Worm (Caenorhabditis elegans) whole organism, young adult: Measurements from ENCODE around the gene E04F6.4.

Source experiments
- B0019.2 ChIP-seq: fragments of 200-800 bp; sonication (Bioruptor generic); conservative IDR thresholded peaks from 2 replicates; pipeline ENCODE4 v1.3.6; 2022; ENCODE audit warnings: missing genetic modification reagents, missing genetic modification characterization, missing compliant biosample characterization
- B0035.1 ChIP-seq: sonication (generic microtip); optimal IDR thresholded peaks from 2 replicates; lab custom pipeline; 2016; ENCODE audit warnings: missing genetic modification characterization, mild to moderate bottlenecking, missing compliant biosample characterization, missing genotype, missing genetic modification reagents
- C06A6.2 ChIP-seq: fragments of 200-800 bp; sonication (Bioruptor generic); conservative IDR thresholded peaks from 2 replicates; pipeline ENCODE4 v1.3.6; 2022; ENCODE audit warnings: missing genetic modification characterization, missing compliant biosample characterization
- C17E4.6 ChIP-seq: fragments of 200-800 bp; sonication (Bioruptor generic); IDR thresholded peaks from 2 replicates; pipeline ENCODE4 v1.3.6; 2022; ENCODE audit warnings: missing genetic modification reagents, missing genetic modification characterization, missing compliant biosample characterization
- F22D6.2 ChIP-seq: sonication (generic microtip); optimal IDR thresholded peaks from 2 replicates; lab custom pipeline; 2016; ENCODE audit warnings: mild to moderate bottlenecking, missing genetic modification characterization, missing compliant biosample characterization
- F49E8.2 ChIP-seq: sonication (generic microtip); optimal IDR thresholded peaks from 3 replicates; lab custom pipeline; 2017; ENCODE audit warnings: missing genetic modification characterization, mild to moderate bottlenecking, missing compliant biosample characterization, antibody characterized with exemption, moderate library complexity; ENCODE audit not compliant: insufficient read depth
- F52B5.7 ChIP-seq: sonication (generic microtip); optimal IDR thresholded peaks from 2 replicates; lab custom pipeline; 2016; ENCODE audit warnings: mild to moderate bottlenecking, missing genetic modification characterization, missing compliant biosample characterization
- F57C9.4 ChIP-seq: sonication (generic microtip); optimal IDR thresholded peaks from 2 replicates; lab custom pipeline; 2017; ENCODE audit warnings: mild to moderate bottlenecking, missing genetic modification characterization, missing compliant biosample characterization
- T26A5.8 ChIP-seq: sonication (generic microtip); optimal IDR thresholded peaks from 2 replicates; lab custom pipeline; 2016; ENCODE audit warnings: missing genetic modification characterization, missing compliant biosample characterization
- aptf-3 ChIP-seq: fragments of 200-800 bp; sonication (Bioruptor generic); IDR thresholded peaks from 2 replicates; pipeline ENCODE4 v1.3.6; 2022; ENCODE audit warnings: missing genetic modification characterization, missing compliant biosample characterization
- athp-1 ChIP-seq: sonication (generic microtip); optimal IDR thresholded peaks from 2 replicates; lab custom pipeline; 2017; ENCODE audit warnings: mild to moderate bottlenecking, missing genetic modification characterization, missing compliant biosample characterization
- bed-2 ChIP-seq: fragments of 200-800 bp; sonication (Bioruptor generic); IDR thresholded peaks from 2 replicates; pipeline ENCODE4 v1.3.6; 2022; ENCODE audit warnings: missing genetic modification reagents, missing genetic modification characterization, missing compliant biosample characterization
- cebp-2 ChIP-seq: fragments of 200-800 bp; sonication (Bioruptor generic); IDR thresholded peaks from 2 replicates; pipeline ENCODE4 v1.3.6; 2022; ENCODE audit warnings: missing genetic modification characterization, missing compliant biosample characterization
- ceh-100 ChIP-seq: fragments of 200-800 bp; sonication (Bioruptor generic); IDR thresholded peaks from 2 replicates; pipeline ENCODE4 v1.3.6; 2022; ENCODE audit warnings: missing genetic modification reagents, missing genetic modification characterization, missing compliant biosample characterization
- die-1 ChIP-seq: sonication (generic microtip); optimal IDR thresholded peaks from 2 replicates; lab custom pipeline; 2016; ENCODE audit warnings: missing genotype, mild to moderate bottlenecking, missing genetic modification characterization, missing compliant biosample characterization
- dpl-1 ChIP-seq: fragments of 150-350 bp; optimal IDR thresholded peaks from 2 replicates; lab custom pipeline; 2014; ENCODE audit warnings: missing biosample characterization, missing genetic modification reagents, missing genetic modification characterization
- egrh-3 ChIP-seq: fragments of 200-800 bp; sonication (Bioruptor generic); IDR thresholded peaks from 2 replicates; pipeline ENCODE4 v1.3.6; 2022; ENCODE audit warnings: missing genetic modification reagents, missing genetic modification characterization, missing compliant biosample characterization
- ets-4 ChIP-seq: fragments of 200-800 bp; sonication (Bioruptor generic); optimal IDR thresholded peaks from 2 replicates; lab custom pipeline; 2018; ENCODE audit warnings: mild to moderate bottlenecking, missing genetic modification characterization, missing compliant biosample characterization
- gei-17 ChIP-seq: fragments of 200-800 bp; sonication (Bioruptor generic); optimal IDR thresholded peaks from 2 replicates; lab custom pipeline; 2018; ENCODE audit warnings: mild to moderate bottlenecking, missing genetic modification characterization, missing compliant biosample characterization
- him-1 ChIP-seq: sonication (generic microtip); optimal IDR thresholded peaks from 2 replicates; lab custom pipeline; 2016; ENCODE audit warnings: missing genotype, missing genetic modification reagents, missing genetic modification characterization, missing compliant biosample characterization
- hlh-26 ChIP-seq: fragments of 200-800 bp; sonication (Bioruptor generic); conservative IDR thresholded peaks from 2 replicates; pipeline ENCODE4 v1.3.6; 2022; ENCODE audit warnings: missing genetic modification reagents, missing genetic modification characterization, missing compliant biosample characterization
- let-526 ChIP-seq: fragments of 200-800 bp; sonication (Bioruptor generic); IDR thresholded peaks from 2 replicates; pipeline ENCODE4 v1.3.6; 2022; ENCODE audit warnings: missing genetic modification reagents, missing genetic modification characterization, missing compliant biosample characterization
- lin-26 ChIP-seq: fragments of 200-800 bp; sonication (Bioruptor generic); IDR thresholded peaks from 2 replicates; pipeline ENCODE4 v1.3.6; 2022; ENCODE audit warnings: missing genetic modification reagents, missing genetic modification characterization, missing compliant biosample characterization
- lin-35 ChIP-seq, 3 experiments: fragments of 150-350 bp in 2 of 3; sonication (generic microtip) in 1 of 3; optimal IDR thresholded peaks; 2 replicates each; lab custom pipeline; 2014 to 2018; ENCODE audit warnings: missing biosample characterization in 3 of 3, missing genetic modification characterization in 3 of 3, missing genetic modification reagents in 3 of 3
- lin-54 ChIP-seq: fragments of 200-800 bp; sonication (Bioruptor generic); optimal IDR thresholded peaks from 2 replicates; lab custom pipeline; 2018; ENCODE audit warnings: mild to moderate bottlenecking, missing genetic modification characterization, missing compliant biosample characterization
- lsl-1 ChIP-seq: fragments of 200-800 bp; sonication (Bioruptor generic); optimal IDR thresholded peaks from 2 replicates; lab custom pipeline; 2018; ENCODE audit warnings: mild to moderate bottlenecking, missing genetic modification characterization, moderate library complexity, missing compliant biosample characterization
- madf-6 ChIP-seq: fragments of 200-800 bp; sonication (Bioruptor generic); IDR thresholded peaks from 2 replicates; pipeline ENCODE4 v1.3.6; 2022; ENCODE audit warnings: missing genetic modification reagents, missing genetic modification characterization, missing compliant biosample characterization
- mes-4 ChIP-seq: sonication (generic microtip); optimal IDR thresholded peaks from 2 replicates; lab custom pipeline; 2016; ENCODE audit warnings: missing genotype, missing genetic modification characterization, missing compliant biosample characterization
- nhr-179 ChIP-seq: sonication (generic microtip); optimal IDR thresholded peaks from 2 replicates; lab custom pipeline; 2016; ENCODE audit warnings: mild to moderate bottlenecking, missing genetic modification characterization, missing compliant biosample characterization
- nhr-27 ChIP-seq: fragments of 200-800 bp; sonication (Bioruptor generic); optimal IDR thresholded peaks from 2 replicates; lab custom pipeline; 2018; ENCODE audit warnings: mild to moderate bottlenecking, missing genetic modification characterization, moderate library complexity, missing compliant biosample characterization
- nhr-80 ChIP-seq: sonication (generic microtip); optimal IDR thresholded peaks from 2 replicates; lab custom pipeline; 2016; ENCODE audit warnings: missing genetic modification characterization, missing compliant biosample characterization
- pbrm-1 ChIP-seq: fragments of 200-800 bp; sonication (Bioruptor generic); IDR thresholded peaks from 2 replicates; pipeline ENCODE4 v1.3.6; 2022; ENCODE audit warnings: missing genetic modification reagents, missing genetic modification characterization, missing compliant biosample characterization
- rec-8 ChIP-seq, 2 experiments: sonication (generic microtip); optimal IDR thresholded peaks; 2 replicates each; lab custom pipeline; 2016; ENCODE audit warnings: mild to moderate bottlenecking in 2 of 2, missing genetic modification characterization in 2 of 2, missing genetic modification reagents in 2 of 2, missing genotype in 2 of 2, missing biosample characterization in 1 of 2, missing compliant biosample characterization in 1 of 2, moderate library complexity in 1 of 2
- repo-1 ChIP-seq: sonication (generic microtip); optimal IDR thresholded peaks from 2 replicates; lab custom pipeline; 2017; ENCODE audit warnings: mild to moderate bottlenecking, missing genetic modification characterization, missing compliant biosample characterization
- sdz-38 ChIP-seq: sonication (generic microtip); optimal IDR thresholded peaks from 2 replicates; lab custom pipeline; 2016; ENCODE audit warnings: missing genotype, missing genetic modification characterization, missing compliant biosample characterization
- sea-2 ChIP-seq: fragments of 200-800 bp; sonication (Bioruptor generic); IDR thresholded peaks from 2 replicates; pipeline ENCODE4 v1.3.6; 2022; ENCODE audit warnings: missing genetic modification characterization, missing compliant biosample characterization
- snpc-1.1 ChIP-seq: sonication (generic microtip); optimal IDR thresholded peaks from 2 replicates; lab custom pipeline; 2017; ENCODE audit warnings: missing genetic modification characterization, mild to moderate bottlenecking, missing compliant biosample characterization, antibody characterized with exemption, moderate library complexity, missing genotype, missing genetic modification reagents; ENCODE audit not compliant: insufficient read depth
- snpc-3.4 ChIP-seq: sonication (generic microtip); optimal IDR thresholded peaks from 2 replicates; lab custom pipeline; 2017; ENCODE audit warnings: missing genetic modification characterization, mild to moderate bottlenecking, missing compliant biosample characterization, antibody characterized with exemption, moderate library complexity, missing genotype, missing genetic modification reagents
- snpc-4 ChIP-seq, 5 experiments: fragments of 150-350 bp in 1 of 5; sonication (generic microtip) in 4 of 5; optimal IDR thresholded peaks; 2 replicates each; lab custom pipeline; 2014 to 2018; ENCODE audit warnings: missing genetic modification characterization in 5 of 5, missing biosample characterization in 3 of 5, antibody characterized with exemption in 2 of 5, mild to moderate bottlenecking in 2 of 5, missing compliant biosample characterization in 2 of 5, missing genotype in 2 of 5, moderate library complexity in 2 of 5, missing genetic modification reagents in 1 of 5
- sptf-2 ChIP-seq: fragments of 200-800 bp; sonication (Bioruptor generic); optimal IDR thresholded peaks from 2 replicates; lab custom pipeline; 2018; ENCODE audit warnings: mild to moderate bottlenecking, missing genetic modification characterization, missing compliant biosample characterization
- tbx-9 ChIP-seq: sonication (generic microtip); optimal IDR thresholded peaks from 2 replicates; lab custom pipeline; 2016; ENCODE audit warnings: borderline replicate concordance, missing genetic modification characterization, inconsistent platforms, missing compliant biosample characterization
- xnd-1 ChIP-seq: sonication (generic microtip); optimal IDR thresholded peaks from 2 replicates; lab custom pipeline; 2016; ENCODE audit warnings: missing genotype, missing genetic modification reagents, missing genetic modification characterization, missing compliant biosample characterization
- zfh-2 ChIP-seq: fragments of 200-800 bp; sonication (Bioruptor generic); conservative IDR thresholded peaks from 2 replicates; pipeline ENCODE4 v1.3.6; 2022; ENCODE audit warnings: missing genetic modification reagents, missing genetic modification characterization, missing compliant biosample characterization
- ztf-18 ChIP-seq: sonication (generic microtip); optimal IDR thresholded peaks from 2 replicates; lab custom pipeline; 2016; ENCODE audit warnings: missing genotype, mild to moderate bottlenecking, missing genetic modification characterization, missing compliant biosample characterization
- ztf-25 ChIP-seq: fragments of 200-800 bp; sonication (Bioruptor generic); IDR thresholded peaks from 2 replicates; pipeline ENCODE4 v1.3.6; 2022; ENCODE audit warnings: missing genetic modification reagents, missing genetic modification characterization, missing compliant biosample characterization
- ztf-3 ChIP-seq: fragments of 200-800 bp; sonication (Bioruptor generic); optimal IDR thresholded peaks from 2 replicates; lab custom pipeline; 2018; ENCODE audit warnings: mild to moderate bottlenecking, missing genetic modification characterization, missing compliant biosample characterization

E04F6.4 gene

ce11 chrII:7200051-7200599, 10.9 kb downstream of the E04F6.4 start, which contains the start of gene pcrg-1 (continued):
- TF ChIP-seq T26A5.8 (tag; lab: Kevin White, UChicago) = peak; percentile 74
- peak; percentile 76; the same call in 1 of the 2 replicates for TF ChIP-seq hlh-26 (GFP tag; lab: Robert Waterston, UW)
- 0 out of 2 replicates have a peak, but pooled peaks have one; percentile 73 for TF ChIP-seq aptf-3 (GFP tag; lab: Robert Waterston, UW)
- peak in 1 of 2 experiments; percentile 15 for TF ChIP-seq rec-8 (tag; optimal IDR thresholded peaks at IDR 0.05; lab: Kevin White, UChicago)
- peak; percentile 80 for TF ChIP-seq ztf-25 (GFP tag; lab: Robert Waterston, UW)
- TF ChIP-seq madf-6 (GFP tag; lab: Robert Waterston, UW) = peak; percentile 81
- TF ChIP-seq ztf-3 (GFP tag; lab: Kevin White, UChicago) = peak; percentile 20
- TF ChIP-seq lin-54 (GFP tag; lab: Kevin White, UChicago) = peak; percentile 76
- TF ChIP-seq bed-2 (GFP tag; lab: Robert Waterston, UW) = peak; percentile 75; the same call in 1 of the 2 replicates
- TF ChIP-seq lin-35 (GFP tag; optimal IDR thresholded peaks at IDR 0.05; lab: Kevin White, UChicago) = peak in 1 of 3 experiments; percentile 59
- peak; percentile 61 for TF ChIP-seq nhr-27 (tag; lab: Kevin White, UChicago)
- TF ChIP-seq xnd-1 (tag; lab: Kevin White, UChicago) = peak; percentile 31
- TF ChIP-seq pbrm-1 (GFP tag; lab: Robert Waterston, UW) = no peak; the same call in 1 of the 2 replicates
- TF ChIP-seq mes-4 (tag; lab: Kevin White, UChicago) = peak; percentile 83
- peak; percentile 93 for TF ChIP-seq F52B5.7 (tag; lab: Kevin White, UChicago)
- peak; percentile 87 for TF ChIP-seq repo-1 (tag; lab: Kevin White, UChicago)
- TF ChIP-seq snpc-1.1 (tag; lab: Kevin White, UChicago) = peak; percentile 95
- peak; percentile 16 for TF ChIP-seq B0035.1
- TF ChIP-seq F22D6.2 = peak; percentile 58
- TF ChIP-seq ceh-100 = peak; percentile 73
- TF ChIP-seq B0019.2 (GFP tag; lab: Robert Waterston, UW) = no peak
- TF ChIP-seq athp-1 = peak; percentile 94
- TF ChIP-seq nhr-80 = peak; percentile 45
- peak; percentile 95 for TF ChIP-seq lin-26 (GFP tag; lab: Robert Waterston, UW)
- no peak for TF ChIP-seq nhr-179 (tag; lab: Kevin White, UChicago)
- TF ChIP-seq snpc-4 (GFP tag; optimal IDR thresholded peaks at IDR 0.05; lab: Kevin White, UChicago) = peak; percentile 96
- TF ChIP-seq snpc-4 (tag; optimal IDR thresholded peaks at IDR 0.05; lab: Kevin White, UChicago) = peak; percentile 97 to 99 (median 98)
- TF ChIP-seq lsl-1 (GFP tag; lab: Kevin White, UChicago) = peak; percentile 70
- TF ChIP-seq zfh-2 (GFP tag; lab: Robert Waterston, UW) = no peak
- peak; percentile 90 for TF ChIP-seq snpc-3.4 (tag; lab: Kevin White, UChicago)
- peak; percentile 28 for TF ChIP-seq sdz-38
- TF ChIP-seq let-526 (GFP tag; lab: Robert Waterston, UW) = peak; percentile 54; the same call in 1 of the 2 replicates
- peak; percentile 63 for TF ChIP-seq him-1 (tag; lab: Kevin White, UChicago)
- TF ChIP-seq egrh-3 (GFP tag; lab: Robert Waterston, UW) = peak; percentile 58; the same call in 1 of the 2 replicates
- peak; percentile 73 for TF ChIP-seq ets-4
- no peak for TF ChIP-seq tbx-9 (tag; lab: Kevin White, UChicago)
- peak; percentile 10 for TF ChIP-seq F57C9.4 (tag; lab: Kevin White, UChicago)
- TF ChIP-seq ztf-18 (tag; lab: Kevin White, UChicago) = peak; percentile 84
- peak; percentile 82 for TF ChIP-seq sptf-2 (GFP tag; lab: Kevin White, UChicago)
- peak; percentile 91 for TF ChIP-seq die-1 (tag; lab: Kevin White, UChicago)
- TF ChIP-seq dpl-1 (GFP tag; lab: Kevin White, UChicago) = no peak
- TF ChIP-seq cebp-2 (GFP tag; lab: Robert Waterston, UW) = 0 out of 2 replicates have a peak, but pooled peaks have one; percentile 30
- TF ChIP-seq C17E4.6 = peak; percentile 77
- peak; percentile 76 for TF ChIP-seq F49E8.2 (tag; lab: Kevin White, UChicago)
- TF ChIP-seq C06A6.2 = peak; percentile 69; the same call in 1 of the 2 replicates
- TF ChIP-seq gei-17 (GFP tag; lab: Kevin White, UChicago) = no peak
- TF ChIP-seq sea-2 (GFP tag; lab: Robert Waterston, UW) = peak; percentile 72; the same call in 1 of the 2 replicates
